Worm (Caenorhabditis elegans): ENCODE results near the gene T10B5.3.

T10B5.3 gene

ce11 chrV:1889996-1890395 lies 20.4 kb upstream of the T10B5.3 start:
- peak; percentile 60 for TF ChIP-seq unc-55 (GFP tag; optimal IDR thresholded peaks at IDR 0.05)
- no peak for TF ChIP-seq ceh-24 (tag; optimal IDR thresholded peaks at IDR 0.05)

DNA sequence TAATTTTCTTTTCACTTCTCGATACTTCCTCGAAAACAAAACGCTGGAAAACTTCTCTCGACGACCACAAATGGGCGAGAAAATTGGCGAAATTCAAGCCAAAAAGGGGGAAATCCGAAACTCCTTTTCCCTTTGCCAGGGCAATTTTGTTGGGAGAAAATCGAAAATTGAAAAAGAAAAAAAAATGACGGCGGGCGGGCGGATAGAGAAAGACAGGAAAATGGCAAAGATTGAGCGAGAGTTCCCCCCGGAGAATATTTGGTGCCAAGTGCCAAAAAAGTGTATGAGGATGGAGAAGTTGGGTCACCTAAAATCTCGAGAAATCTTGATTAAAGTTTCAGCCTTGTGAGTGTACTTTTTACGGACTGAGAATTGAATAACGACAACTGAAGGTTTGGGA lies 18.7 kb upstream of the T10B5.3 start:
- TF ChIP-seq pha-2 (tag; optimal IDR thresholded peaks at IDR 0.05) = no peak
- no peak for TF ChIP-seq ceh-18 (tag; optimal IDR thresholded peaks at IDR 0.05)
- TF ChIP-seq C38D4.7 (GFP tag; optimal IDR thresholded peaks at IDR 0.05) = no peak
- no peak for TF ChIP-seq ceh-24 (tag; optimal IDR thresholded peaks at IDR 0.05)
- TF ChIP-seq unc-55 (GFP tag; optimal IDR thresholded peaks at IDR 0.05) = no peak
- no peak for TF ChIP-seq ceh-14 (tag; optimal IDR thresholded peaks at IDR 0.05)
- no peak for TF ChIP-seq sox-2 (GFP tag; IDR thresholded peaks at IDR 0.05)
- no peak for TF ChIP-seq ahr-1 (tag; optimal IDR thresholded peaks at IDR 0.05)
- TF ChIP-seq nfya-1 (tag; optimal IDR thresholded peaks at IDR 0.05) = no peak
- no peak for TF ChIP-seq che-1 (tag; optimal IDR thresholded peaks at IDR 0.05)
- TF ChIP-seq gmeb-2 (tag; optimal IDR thresholded peaks at IDR 0.05) = no peak
- TF ChIP-seq Y22D7AL.16 (tag; optimal IDR thresholded peaks at IDR 0.05) = no peak

- TF ChIP-seq nhr-232 (tag; optimal IDR thresholded peaks at IDR 0.05) (no peak), hlh-13 (GFP tag; optimal IDR thresholded peaks at IDR 0.05) (no peak), nhr-11 (tag; optimal IDR thresholded peaks at IDR 0.05) (no peak), fkh-6 (tag; optimal IDR thresholded peaks at IDR 0.05) (no peak), ceh-9 (tag; optimal IDR thresholded peaks at IDR 0.05) (no peak), hlh-15 (tag; optimal IDR thresholded peaks at IDR 0.05) (no peak), che-1 (tag; optimal IDR thresholded peaks at IDR 0.05) (no peak), zip-5 (tag; optimal IDR thresholded peaks at IDR 0.05) (no peak), ttx-3 (tag; optimal IDR thresholded peaks at IDR 0.05) (no peak), ama-1 (optimal IDR thresholded peaks at IDR 0.05) (no peak), ceh-2 (tag; optimal IDR thresholded peaks at IDR 0.05) (no peak), pqm-1 (tag; optimal IDR thresholded peaks at IDR 0.05) (no peak)
Measured at ce11 chrV:1886997-1887396, 17.4 kb upstream of the T10B5.3 start.

- TF ChIP-seq eyg-1 (tag; optimal IDR thresholded peaks at IDR 0.05) (no peak), pag-3 (tag; optimal IDR thresholded peaks at IDR 0.05; ENCODE audit: borderline replicate concordance) (no peak), unc-3 (GFP tag; conservative IDR thresholded peaks at IDR 0.05) (no peak), unc-3 (tag; optimal IDR thresholded peaks at IDR 0.05) (no peak), madf-2 (tag; optimal IDR thresholded peaks at IDR 0.05) (no peak)
Measured at ce11 chrV:1883131-1883530, 13.5 kb upstream of the T10B5.3 start.

DNA sequence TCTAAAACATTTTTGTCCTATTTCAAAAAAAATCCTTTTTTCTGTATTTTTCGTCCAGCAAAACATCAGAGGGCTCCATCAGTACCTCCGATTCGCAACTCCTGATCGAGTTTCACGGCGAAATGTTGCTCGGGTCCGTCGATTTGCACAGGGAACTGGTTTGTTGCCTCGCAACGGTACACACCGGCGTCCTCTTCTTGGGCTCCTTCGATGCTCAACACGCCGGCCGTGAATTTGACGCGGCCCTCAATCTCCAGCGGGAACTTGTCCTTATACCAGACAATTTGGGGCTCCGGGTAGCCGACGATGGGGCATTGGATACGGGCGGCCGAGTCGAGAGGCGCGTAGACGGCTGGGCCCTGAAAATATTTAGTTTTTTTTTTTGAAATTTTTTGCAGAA lies 8.4 kb upstream of the T10B5.3 start:
- TF ChIP-seq unc-55 (GFP tag; optimal IDR thresholded peaks at IDR 0.05) = no peak
- no peak for TF ChIP-seq ets-4 (tag; optimal IDR thresholded peaks at IDR 0.05)
- no peak for TF ChIP-seq K09A11.1 (tag; optimal IDR thresholded peaks at IDR 0.05; ENCODE audit: insufficient read depth)
- no peak for TF ChIP-seq ceh-30 (tag; optimal IDR thresholded peaks at IDR 0.05)
- no peak for TF ChIP-seq zip-5 (tag; optimal IDR thresholded peaks at IDR 0.05)
- TF ChIP-seq pha-4 (tag; optimal IDR thresholded peaks at IDR 0.05) = no peak
- TF ChIP-seq odd-2 (tag; optimal IDR thresholded peaks at IDR 0.05) = no peak
- TF ChIP-seq K02D7.2 (tag; optimal IDR thresholded peaks at IDR 0.05) = no peak
- TF ChIP-seq ceh-14 (tag; optimal IDR thresholded peaks at IDR 0.05) = no peak
- no peak for TF ChIP-seq syd-9 (tag; optimal IDR thresholded peaks at IDR 0.05)
- no peak for TF ChIP-seq ceh-6 (GFP tag; optimal IDR thresholded peaks at IDR 0.05)
- no peak for TF ChIP-seq ref-2 (tag; optimal IDR thresholded peaks at IDR 0.05)
- TF ChIP-seq lim-6 (tag; optimal IDR thresholded peaks at IDR 0.05) = no peak
- TF ChIP-seq sox-4 (tag; optimal IDR thresholded peaks at IDR 0.05) = no peak

Measured in whole organism, late embryonic.